Worm (Caenorhabditis elegans) whole organism, young adult: Measurements from ENCODE around the gene fbxa-147.

Source experiments
- B0019.2 ChIP-seq: fragments of 200-800 bp; sonication (Bioruptor generic); conservative IDR thresholded peaks from 2 replicates; pipeline ENCODE4 v1.3.6; 2022; ENCODE audit warnings: missing genetic modification reagents, missing genetic modification characterization, missing compliant biosample characterization
- F22D6.2 ChIP-seq: sonication (generic microtip); optimal IDR thresholded peaks from 2 replicates; lab custom pipeline; 2016; ENCODE audit warnings: mild to moderate bottlenecking, missing genetic modification characterization, missing compliant biosample characterization
- F57C9.4 ChIP-seq: sonication (generic microtip); optimal IDR thresholded peaks from 2 replicates; lab custom pipeline; 2017; ENCODE audit warnings: mild to moderate bottlenecking, missing genetic modification characterization, missing compliant biosample characterization
- T26A5.8 ChIP-seq: sonication (generic microtip); optimal IDR thresholded peaks from 2 replicates; lab custom pipeline; 2016; ENCODE audit warnings: missing genetic modification characterization, missing compliant biosample characterization
- Y53F4B.3 ChIP-seq: fragments of 200-800 bp; sonication (Bioruptor generic); IDR thresholded peaks from 2 replicates; pipeline ENCODE4 v1.3.6; 2022; ENCODE audit warnings: missing genetic modification reagents, missing genetic modification characterization, missing compliant biosample characterization
- Y67H2A.10 ChIP-seq: fragments of 200-800 bp; sonication (Bioruptor generic); conservative IDR thresholded peaks from 2 replicates; pipeline ENCODE4 v1.3.6; 2022; ENCODE audit warnings: missing genetic modification reagents, missing genetic modification characterization, missing compliant biosample characterization
- Y79H2A.3 ChIP-seq: fragments of 200-800 bp; sonication (Bioruptor generic); conservative IDR thresholded peaks from 2 replicates; pipeline ENCODE4 v1.3.6; 2022; ENCODE audit warnings: missing genetic modification reagents, missing genetic modification characterization, missing compliant biosample characterization
- akir-1 ChIP-seq: fragments of 200-800 bp; sonication (Bioruptor generic); optimal IDR thresholded peaks from 2 replicates; lab custom pipeline; 2018; ENCODE audit warnings: mild to moderate bottlenecking, missing genetic modification characterization, moderate library complexity, missing compliant biosample characterization
- aptf-3 ChIP-seq: fragments of 200-800 bp; sonication (Bioruptor generic); IDR thresholded peaks from 2 replicates; pipeline ENCODE4 v1.3.6; 2022; ENCODE audit warnings: missing genetic modification characterization, missing compliant biosample characterization
- atf-7 ChIP-seq: sonication (generic microtip); optimal IDR thresholded peaks from 2 replicates; lab custom pipeline; 2017; ENCODE audit warnings: mild to moderate bottlenecking, missing genetic modification characterization, missing compliant biosample characterization
- athp-1 ChIP-seq: sonication (generic microtip); optimal IDR thresholded peaks from 2 replicates; lab custom pipeline; 2017; ENCODE audit warnings: mild to moderate bottlenecking, missing genetic modification characterization, missing compliant biosample characterization
- attf-3 ChIP-seq: fragments of 200-800 bp; sonication (Bioruptor generic); conservative IDR thresholded peaks from 2 replicates; pipeline ENCODE4 v1.3.6; 2022; ENCODE audit warnings: missing genetic modification reagents, missing genetic modification characterization, missing compliant biosample characterization
- ccch-3 ChIP-seq: fragments of 200-800 bp; sonication (Bioruptor generic); optimal IDR thresholded peaks from 2 replicates; lab custom pipeline; 2018; ENCODE audit warnings: mild to moderate bottlenecking, missing genetic modification characterization, missing compliant biosample characterization
- cebp-1 ChIP-seq, 2 experiments: fragments of 200-800 bp in 1 of 2; sonication (Bioruptor generic) in 1 of 2; sonication (generic microtip) in 1 of 2; IDR thresholded peaks in 1 of 2; optimal IDR thresholded peaks in 1 of 2; 2 replicates each; pipeline versions ENCODE4 v1.3.6 to Lab custom; 2017 to 2022; ENCODE audit warnings: missing compliant biosample characterization in 2 of 2, missing genetic modification characterization in 2 of 2, mild to moderate bottlenecking in 1 of 2, missing genetic modification reagents in 1 of 2, moderate library complexity in 1 of 2
- ceh-100 ChIP-seq: fragments of 200-800 bp; sonication (Bioruptor generic); IDR thresholded peaks from 2 replicates; pipeline ENCODE4 v1.3.6; 2022; ENCODE audit warnings: missing genetic modification reagents, missing genetic modification characterization, missing compliant biosample characterization
- chd-7 ChIP-seq: sonication (generic microtip); optimal IDR thresholded peaks from 2 replicates; lab custom pipeline; 2016; ENCODE audit warnings: mild to moderate bottlenecking, missing genetic modification characterization, moderate library complexity, missing compliant biosample characterization
- dpff-1 ChIP-seq: sonication (generic microtip); optimal IDR thresholded peaks from 2 replicates; lab custom pipeline; 2017; ENCODE audit warnings: mild to moderate bottlenecking, missing genetic modification characterization, missing compliant biosample characterization
- dpl-1 ChIP-seq: fragments of 150-350 bp; optimal IDR thresholded peaks from 2 replicates; lab custom pipeline; 2014; ENCODE audit warnings: missing biosample characterization, missing genetic modification reagents, missing genetic modification characterization
- egl-18 ChIP-seq: fragments of 200-800 bp; sonication (Bioruptor generic); IDR thresholded peaks from 2 replicates; pipeline ENCODE4 v1.3.6; 2022; ENCODE audit warnings: missing genetic modification reagents, missing genetic modification characterization, missing compliant biosample characterization
- egl-44 ChIP-seq: fragments of 200-800 bp; sonication (Bioruptor generic); IDR thresholded peaks from 2 replicates; pipeline ENCODE4 v1.3.6; 2022; ENCODE audit warnings: missing genetic modification reagents, missing genetic modification characterization, missing compliant biosample characterization
- ekl-4 ChIP-seq: fragments of 200-800 bp; sonication (Bioruptor generic); IDR thresholded peaks from 2 replicates; pipeline ENCODE4 v1.3.6; 2022; ENCODE audit warnings: missing genetic modification reagents, missing genetic modification characterization, missing compliant biosample characterization
- fkh-3 ChIP-seq: sonication (generic microtip); optimal IDR thresholded peaks from 2 replicates; lab custom pipeline; 2016; ENCODE audit warnings: mild to moderate bottlenecking, missing genetic modification characterization, missing compliant biosample characterization
- him-1 ChIP-seq: sonication (generic microtip); optimal IDR thresholded peaks from 2 replicates; lab custom pipeline; 2016; ENCODE audit warnings: missing genotype, missing genetic modification reagents, missing genetic modification characterization, missing compliant biosample characterization
- hmg-20 ChIP-seq: fragments of 200-800 bp; sonication (Bioruptor generic); IDR thresholded peaks from 2 replicates; pipeline ENCODE4 v1.3.6; 2022; ENCODE audit warnings: missing genetic modification reagents, missing genetic modification characterization, missing compliant biosample characterization
- let-526 ChIP-seq: fragments of 200-800 bp; sonication (Bioruptor generic); IDR thresholded peaks from 2 replicates; pipeline ENCODE4 v1.3.6; 2022; ENCODE audit warnings: missing genetic modification reagents, missing genetic modification characterization, missing compliant biosample characterization
- lin-54 ChIP-seq: fragments of 200-800 bp; sonication (Bioruptor generic); optimal IDR thresholded peaks from 2 replicates; lab custom pipeline; 2018; ENCODE audit warnings: mild to moderate bottlenecking, missing genetic modification characterization, missing compliant biosample characterization
- lsl-1 ChIP-seq: fragments of 200-800 bp; sonication (Bioruptor generic); optimal IDR thresholded peaks from 2 replicates; lab custom pipeline; 2018; ENCODE audit warnings: mild to moderate bottlenecking, missing genetic modification characterization, moderate library complexity, missing compliant biosample characterization
- lsy-27 ChIP-seq: sonication (generic microtip); optimal IDR thresholded peaks from 2 replicates; lab custom pipeline; 2017; ENCODE audit warnings: missing genetic modification characterization, mild to moderate bottlenecking, missing compliant biosample characterization, antibody characterized with exemption, missing genotype, borderline replicate concordance; ENCODE audit not compliant: insufficient read depth
- madf-10 ChIP-seq: sonication (generic microtip); optimal IDR thresholded peaks from 2 replicates; lab custom pipeline; 2016; ENCODE audit warnings: mild to moderate bottlenecking, missing genetic modification characterization, missing compliant biosample characterization
- madf-6 ChIP-seq: fragments of 200-800 bp; sonication (Bioruptor generic); IDR thresholded peaks from 2 replicates; pipeline ENCODE4 v1.3.6; 2022; ENCODE audit warnings: missing genetic modification reagents, missing genetic modification characterization, missing compliant biosample characterization
- mcd-1 ChIP-seq: fragments of 200-800 bp; sonication (Bioruptor generic); IDR thresholded peaks from 2 replicates; pipeline ENCODE4 v1.3.6; 2022; ENCODE audit warnings: missing genetic modification reagents, missing genetic modification characterization, missing compliant biosample characterization
- mel-28 ChIP-seq: sonication (generic microtip); optimal IDR thresholded peaks from 2 replicates; lab custom pipeline; 2016; ENCODE audit warnings: borderline replicate concordance, mild to moderate bottlenecking, missing genetic modification characterization, missing compliant biosample characterization
- mes-4 ChIP-seq: sonication (generic microtip); optimal IDR thresholded peaks from 2 replicates; lab custom pipeline; 2016; ENCODE audit warnings: missing genotype, missing genetic modification characterization, missing compliant biosample characterization
- nfyb-1 ChIP-seq: fragments of 200-800 bp; sonication (Bioruptor generic); IDR thresholded peaks from 2 replicates; pipeline ENCODE4 v1.3.6; 2022; ENCODE audit warnings: missing genetic modification reagents, missing genetic modification characterization, missing compliant biosample characterization
- nhr-27 ChIP-seq: fragments of 200-800 bp; sonication (Bioruptor generic); optimal IDR thresholded peaks from 2 replicates; lab custom pipeline; 2018; ENCODE audit warnings: mild to moderate bottlenecking, missing genetic modification characterization, moderate library complexity, missing compliant biosample characterization
- nhr-80 ChIP-seq: sonication (generic microtip); optimal IDR thresholded peaks from 2 replicates; lab custom pipeline; 2016; ENCODE audit warnings: missing genetic modification characterization, missing compliant biosample characterization
- nhr-90 ChIP-seq: sonication (generic microtip); optimal IDR thresholded peaks from 2 replicates; lab custom pipeline; 2016; ENCODE audit warnings: missing genotype, mild to moderate bottlenecking, missing genetic modification characterization, missing compliant biosample characterization
- pha-4 ChIP-seq: fragments of 150-350 bp; sonication (generic microtip); optimal IDR thresholded peaks from 2 replicates; lab custom pipeline; 2014; ENCODE audit warnings: missing biosample characterization, missing genetic modification reagents, missing genetic modification characterization
- rec-8 ChIP-seq, 2 experiments: sonication (generic microtip); optimal IDR thresholded peaks; 2 replicates each; lab custom pipeline; 2016; ENCODE audit warnings: mild to moderate bottlenecking in 2 of 2, missing genetic modification characterization in 2 of 2, missing genetic modification reagents in 2 of 2, missing genotype in 2 of 2, missing biosample characterization in 1 of 2, missing compliant biosample characterization in 1 of 2, moderate library complexity in 1 of 2
- sdz-38 ChIP-seq: sonication (generic microtip); optimal IDR thresholded peaks from 2 replicates; lab custom pipeline; 2016; ENCODE audit warnings: missing genotype, missing genetic modification characterization, missing compliant biosample characterization
- snpc-4 ChIP-seq, 5 experiments: fragments of 150-350 bp in 1 of 5; sonication (generic microtip) in 4 of 5; optimal IDR thresholded peaks; 2 replicates each; lab custom pipeline; 2014 to 2018; ENCODE audit warnings: missing genetic modification characterization in 5 of 5, missing biosample characterization in 3 of 5, antibody characterized with exemption in 2 of 5, mild to moderate bottlenecking in 2 of 5, missing compliant biosample characterization in 2 of 5, missing genotype in 2 of 5, moderate library complexity in 2 of 5, missing genetic modification reagents in 1 of 5
- tbp1 ChIP-seq: fragments of 200-800 bp; sonication (Bioruptor generic); optimal IDR thresholded peaks from 2 replicates; lab custom pipeline; 2018; ENCODE audit warnings: mild to moderate bottlenecking, missing genetic modification characterization, missing compliant biosample characterization
- zim-3 ChIP-seq: sonication (generic microtip); optimal IDR thresholded peaks from 2 replicates; lab custom pipeline; 2017; ENCODE audit warnings: mild to moderate bottlenecking, missing genetic modification characterization, moderate library complexity, missing compliant biosample characterization
- ztf-22 ChIP-seq: fragments of 200-800 bp; sonication (Bioruptor generic); optimal IDR thresholded peaks from 2 replicates; lab custom pipeline; 2018; ENCODE audit warnings: mild to moderate bottlenecking, missing genetic modification characterization, moderate library complexity, missing compliant biosample characterization
- ztf-26 ChIP-seq: sonication (generic microtip); optimal IDR thresholded peaks from 2 replicates; lab custom pipeline; 2017; ENCODE audit warnings: missing genetic modification characterization, missing compliant biosample characterization
- ztf-28 ChIP-seq: fragments of 200-800 bp; sonication (Bioruptor generic); IDR thresholded peaks from 2 replicates; pipeline ENCODE4 v1.3.6; 2022; ENCODE audit warnings: missing genetic modification reagents, missing genetic modification characterization, missing compliant biosample characterization

Gene fbxa-147

ce11 chrV:14688097-14688912 lies 28.0 kb upstream of the fbxa-147 start, which contains the start of gene C47E8.11 (continued):
- TF ChIP-seq cebp-1 (GFP tag; IDR thresholded peaks at IDR 0.05; lab: Robert Waterston, UW) (no peak), cebp-1 (tag; optimal IDR thresholded peaks at IDR 0.05; lab: Kevin White, UChicago) (peak; percentile 69), aptf-3 (GFP tag; lab: Robert Waterston, UW) (no peak), nhr-90 (tag; lab: Kevin White, UChicago) (no peak), him-1 (tag; lab: Kevin White, UChicago) (no peak), mes-4 (tag; lab: Kevin White, UChicago) (no peak), nhr-80 (tag; lab: Kevin White, UChicago) (peak; percentile 32), ekl-4 (peak; percentile 77; the same call in 1 of the 2 replicates), lin-54 (GFP tag; lab: Kevin White, UChicago) (peak; percentile 64), nfyb-1 (GFP tag; lab: Robert Waterston, UW) (peak; percentile 75), fkh-3 (tag; lab: Kevin White, UChicago) (no peak), ztf-22 (GFP tag; lab: Kevin White, UChicago) (no peak), attf-3 (GFP tag; lab: Robert Waterston, UW) (no peak), tbp1 (GFP tag; lab: Kevin White, UChicago) (peak; percentile 67), egl-44 (no peak), dpff-1 (tag; lab: Kevin White, UChicago) (no peak), mel-28 (tag; lab: Kevin White, UChicago) (no peak), athp-1 (tag; lab: Kevin White, UChicago) (peak; percentile 41), Y67H2A.10 (no peak), ceh-100 (GFP tag; lab: Robert Waterston, UW) (no peak; the same call in 1 of the 2 replicates), F22D6.2 (tag; lab: Kevin White, UChicago) (no peak), mcd-1 (GFP tag; lab: Robert Waterston, UW) (peak; percentile 66), ztf-26 (tag; lab: Kevin White, UChicago) (peak; percentile 74), madf-10 (peak; percentile 60), Y79H2A.3 (no peak), ztf-28 (no peak), F57C9.4 (tag; lab: Kevin White, UChicago) (no peak), chd-7 (tag; lab: Kevin White, UChicago) (no peak), sdz-38 (tag; lab: Kevin White, UChicago) (no peak), dpl-1 (no peak), lsl-1 (GFP tag; lab: Kevin White, UChicago) (peak; percentile 52), rec-8 (tag; optimal IDR thresholded peaks at IDR 0.05; lab: Kevin White, UChicago) (no peak), akir-1 (GFP tag; lab: Kevin White, UChicago) (no peak), hmg-20 (peak; percentile 57), Y53F4B.3 (GFP tag; lab: Robert Waterston, UW) (no peak), ccch-3 (GFP tag; lab: Kevin White, UChicago) (no peak), nhr-27 (tag; lab: Kevin White, UChicago) (no peak), let-526 (GFP tag; lab: Robert Waterston, UW) (no peak; the same call in 1 of the 2 replicates), pha-4 (tag; lab: Kevin White, UChicago) (no peak), B0019.2 (no peak), T26A5.8 (tag; lab: Kevin White, UChicago) (no peak), egl-18 (no peak), zim-3 (tag; lab: Kevin White, UChicago) (peak; percentile 50), snpc-4 (GFP tag; optimal IDR thresholded peaks at IDR 0.05; lab: Kevin White, UChicago) (peak; percentile 3), snpc-4 (tag; optimal IDR thresholded peaks at IDR 0.05; lab: Kevin White, UChicago) (peak in 2 of 4 experiments; percentile 39 to 74), lsy-27 (tag; lab: Kevin White, UChicago) (no peak), atf-7 (tag; lab: Kevin White, UChicago) (peak; percentile 34), madf-6 (GFP tag; lab: Robert Waterston, UW) (peak; percentile 84)
